Fruit fly (Drosophila melanogaster) whole organism, embryonic: ENCODE data around the gene Sdhaf3.

ENCODE experiments used
- B-H1 ChIP-seq: fragments of 200-800 bp; sonication (Bioruptor generic); IDR thresholded peaks from 3 replicates; pipeline ENCODE4 v1.3.6; 2022; ENCODE audit warnings: missing biosample characterization, missing genetic modification characterization
- Bteb2 ChIP-seq: fragments of 200-800 bp; sonication (Bioruptor generic); optimal IDR thresholded peaks from 2 replicates; lab custom pipeline; 2016; ENCODE audit warnings: missing biosample characterization, missing genetic modification characterization
- CG11696 ChIP-seq: fragments of 200-800 bp; sonication (Bioruptor generic); IDR thresholded peaks from 2 replicates; pipeline ENCODE4 v1.3.6; 2022; ENCODE audit warnings: missing biosample characterization, missing genetic modification characterization
- CG11723 ChIP-seq: fragments of 200-800 bp; sonication (Bioruptor generic); optimal IDR thresholded peaks from 2 replicates; lab custom pipeline; 2017; ENCODE audit warnings: missing biosample characterization, mild to moderate bottlenecking, missing genetic modification characterization
- CG12071 ChIP-seq: fragments of 200-800 bp; sonication (Bioruptor generic); optimal IDR thresholded peaks from 3 replicates; lab custom pipeline; 2018; ENCODE audit warnings: missing biosample characterization, mild to moderate bottlenecking, missing genetic modification characterization
- CG12155 ChIP-seq: fragments of 200-800 bp; sonication (Bioruptor generic); optimal IDR thresholded peaks from 3 replicates; lab custom pipeline; 2016; ENCODE audit warnings: missing biosample characterization, missing genetic modification characterization
- CG1233 ChIP-seq: fragments of 200-800 bp; sonication (Bioruptor generic); optimal IDR thresholded peaks from 4 replicates; lab custom pipeline; 2018; ENCODE audit warnings: missing biosample characterization, mild to moderate bottlenecking, missing genetic modification characterization
- CG13123 ChIP-seq: fragments of 200-800 bp; sonication (Bioruptor generic); optimal IDR thresholded peaks from 2 replicates; lab custom pipeline; 2016; ENCODE audit warnings: missing biosample characterization, missing genetic modification characterization
- CG13296 ChIP-seq: fragments of 200-800 bp; sonication (Bioruptor generic); optimal IDR thresholded peaks from 3 replicates; lab custom pipeline; 2018; ENCODE audit warnings: missing biosample characterization, mild to moderate bottlenecking, missing genetic modification characterization
- CG13624 ChIP-seq: fragments of 200-800 bp; sonication (Bioruptor generic); optimal IDR thresholded peaks from 2 replicates; lab custom pipeline; 2016; ENCODE audit warnings: missing biosample characterization, missing genetic modification characterization
- CG14050 ChIP-seq: fragments of 200-800 bp; sonication (Bioruptor generic); IDR thresholded peaks from 3 replicates; pipeline ENCODE4 v1.3.6; 2022; ENCODE audit warnings: missing biosample characterization, missing genetic modification characterization
- CG17568 ChIP-seq: fragments of 200-800 bp; sonication (Bioruptor generic); optimal IDR thresholded peaks from 2 replicates; lab custom pipeline; 2018; ENCODE audit warnings: missing biosample characterization, mild to moderate bottlenecking, missing genetic modification characterization, moderate library complexity
- CG17612 ChIP-seq: fragments of 200-800 bp; sonication (Bioruptor generic); IDR thresholded peaks from 2 replicates; pipeline ENCODE4 v1.3.6; 2022; ENCODE audit warnings: missing biosample characterization, missing genetic modification characterization
- CG17912 ChIP-seq: fragments of 200-800 bp; sonication (Bioruptor generic); optimal IDR thresholded peaks from 2 replicates; lab custom pipeline; 2018; ENCODE audit warnings: missing biosample characterization, mild to moderate bottlenecking, missing genetic modification characterization
- CG2129 ChIP-seq: fragments of 200-800 bp; sonication (Bioruptor generic); IDR thresholded peaks from 2 replicates; pipeline ENCODE4 v1.3.6; 2022; ENCODE audit warnings: missing biosample characterization, missing genetic modification characterization; ENCODE audit not compliant: partially characterized antibody
- CG2678 ChIP-seq: fragments of 200-800 bp; sonication (Bioruptor generic); optimal IDR thresholded peaks from 3 replicates; lab custom pipeline; 2019; ENCODE audit warnings: missing biosample characterization, mild to moderate bottlenecking, missing genetic modification characterization, moderate library complexity
- CG3163 ChIP-seq: fragments of 200-800 bp; sonication (Bioruptor generic); optimal IDR thresholded peaks from 3 replicates; lab custom pipeline; 2016; ENCODE audit warnings: missing biosample characterization, missing genetic modification characterization
- CG32767 ChIP-seq: fragments of 200-800 bp; sonication (Bioruptor generic); IDR thresholded peaks from 2 replicates; pipeline ENCODE4 v1.3.6; 2022; ENCODE audit warnings: missing biosample characterization, missing genetic modification characterization
- CG3847 ChIP-seq: fragments of 200-800 bp; sonication (Bioruptor generic); IDR thresholded peaks from 2 replicates; pipeline ENCODE4 v1.3.6; 2022; ENCODE audit warnings: missing biosample characterization, missing genetic modification characterization
- CG4820 ChIP-seq: fragments of 200-800 bp; sonication (Bioruptor generic); optimal IDR thresholded peaks from 3 replicates; lab custom pipeline; 2016; ENCODE audit warnings: missing biosample characterization, missing genetic modification characterization
- CG5953 ChIP-seq: fragments of 200-800 bp; sonication (Bioruptor generic); IDR thresholded peaks from 2 replicates; pipeline ENCODE4 v1.3.6; 2022; ENCODE audit warnings: missing biosample characterization, missing genetic modification characterization
- CG6654 ChIP-seq: fragments of 200-800 bp; sonication (Bioruptor generic); optimal IDR thresholded peaks from 2 replicates; lab custom pipeline; 2017; ENCODE audit warnings: missing biosample characterization, mild to moderate bottlenecking, missing genetic modification characterization
- CG6791 ChIP-seq: fragments of 200-800 bp; sonication (Bioruptor generic); IDR thresholded peaks from 3 replicates; pipeline ENCODE4 v1.3.6; 2022; ENCODE audit warnings: missing biosample characterization, missing genetic modification characterization; ENCODE audit not compliant: partially characterized antibody
- CG7786 ChIP-seq: fragments of 200-800 bp; sonication (Bioruptor generic); optimal IDR thresholded peaks from 2 replicates; lab custom pipeline; 2016; ENCODE audit warnings: missing biosample characterization, missing genetic modification characterization
- CG9797 ChIP-seq: fragments of 200-800 bp; sonication (Bioruptor generic); optimal IDR thresholded peaks from 3 replicates; lab custom pipeline; 2018; ENCODE audit warnings: missing biosample characterization, mild to moderate bottlenecking, missing genetic modification characterization
- Dbx ChIP-seq: fragments of 200-800 bp; sonication (Bioruptor generic); IDR thresholded peaks from 3 replicates; pipeline ENCODE4 v1.3.6; 2022; ENCODE audit warnings: missing biosample characterization, missing genetic modification characterization
- Hey ChIP-seq: fragments of 200-800 bp; sonication (Bioruptor generic); optimal IDR thresholded peaks from 3 replicates; lab custom pipeline; 2018; ENCODE audit warnings: missing biosample characterization, mild to moderate bottlenecking, missing genetic modification characterization
- Meics ChIP-seq: fragments of 200-800 bp; sonication (Bioruptor generic); optimal IDR thresholded peaks from 2 replicates; lab custom pipeline; 2017; ENCODE audit warnings: missing biosample characterization, mild to moderate bottlenecking, missing genetic modification characterization
- Optix ChIP-seq: fragments of 200-800 bp; sonication (Bioruptor generic); IDR thresholded peaks from 3 replicates; pipeline ENCODE4 v1.3.6; 2022; ENCODE audit warnings: missing biosample characterization, missing genetic modification characterization
- Taf1 ChIP-seq: fragments of 200-800 bp; sonication (Bioruptor generic); IDR thresholded peaks from 2 replicates; pipeline ENCODE4 v1.3.6; 2022; ENCODE audit warnings: missing biosample characterization, missing genetic modification characterization
- bowl ChIP-seq: fragments of 200-800 bp; sonication (Bioruptor generic); IDR thresholded peaks from 2 replicates; pipeline ENCODE4 v1.3.6; 2022; ENCODE audit warnings: missing biosample characterization, missing genetic modification characterization
- bsh ChIP-seq, 2 experiments: fragments of 200-800 bp; sonication (Bioruptor generic); optimal IDR thresholded peaks; 2 replicates each; lab custom pipeline; 2017 to 2018; ENCODE audit warnings: mild to moderate bottlenecking in 2 of 2, missing biosample characterization in 2 of 2, missing genetic modification characterization in 2 of 2, moderate library complexity in 1 of 2
- chm ChIP-seq: fragments of 200-800 bp; sonication (Bioruptor generic); IDR thresholded peaks from 2 replicates; pipeline ENCODE4 v1.3.6; 2022; ENCODE audit warnings: missing biosample characterization, missing genetic modification characterization
- crol ChIP-seq: fragments of 200-800 bp; sonication (Bioruptor generic); IDR thresholded peaks from 2 replicates; pipeline ENCODE4 v1.3.6; 2022; ENCODE audit warnings: missing biosample characterization, missing genetic modification characterization
- dati ChIP-seq: fragments of 200-800 bp; sonication (Bioruptor generic); IDR thresholded peaks from 2 replicates; pipeline ENCODE4 v1.3.6; 2022; ENCODE audit warnings: missing biosample characterization, missing genetic modification characterization
- dmrt99B ChIP-seq: fragments of 200-800 bp; sonication (Bioruptor generic); optimal IDR thresholded peaks from 2 replicates; lab custom pipeline; 2018; ENCODE audit warnings: missing biosample characterization, mild to moderate bottlenecking, missing genetic modification characterization, moderate library complexity
- ewg ChIP-seq: fragments of 200-800 bp; sonication (Bioruptor generic); optimal IDR thresholded peaks from 3 replicates; lab custom pipeline; 2017; ENCODE audit warnings: mild to moderate bottlenecking, missing biosample characterization, missing genetic modification reagents, missing genetic modification characterization
- gem ChIP-seq: fragments of 200-800 bp; sonication (Bioruptor generic); optimal IDR thresholded peaks from 2 replicates; lab custom pipeline; 2019; ENCODE audit warnings: missing biosample characterization, mild to moderate bottlenecking, missing genetic modification characterization, moderate library complexity
- grau ChIP-seq: fragments of 200-800 bp; optimal IDR thresholded peaks from 3 replicates; lab custom pipeline; 2019; ENCODE audit warnings: missing biosample characterization, mild to moderate bottlenecking, missing genetic modification characterization, moderate library complexity
- grn ChIP-seq: fragments of 200-800 bp; sonication (Bioruptor generic); optimal IDR thresholded peaks from 3 replicates; lab custom pipeline; 2017; ENCODE audit warnings: missing biosample characterization, missing genetic modification characterization
- gro ChIP-seq: fragments of 200-800 bp; sonication (Bioruptor generic); optimal IDR thresholded peaks from 2 replicates; lab custom pipeline; 2016; ENCODE audit warnings: missing biosample characterization, missing genetic modification characterization
- hbn ChIP-seq: fragments of 200-800 bp; sonication (Bioruptor generic); IDR thresholded peaks from 2 replicates; pipeline ENCODE4 v1.3.6; 2022; ENCODE audit warnings: missing biosample characterization, missing genetic modification characterization; ENCODE audit not compliant: partially characterized antibody
- hkb ChIP-seq, 2 experiments: fragments of 200-800 bp in 1 of 2; fragments of >200 bp in 1 of 2; sonication (Bioruptor generic) in 1 of 2; IDR thresholded peaks in 1 of 2; optimal IDR thresholded peaks in 1 of 2; 2 replicates each; pipeline versions ENCODE4 v1.3.6 to Lab custom; 2017 to 2022; ENCODE audit warnings: missing biosample characterization in 1 of 2, missing genetic modification characterization in 1 of 2
- hth ChIP-seq: fragments of >200 bp; optimal IDR thresholded peaks from 2 replicates; lab custom pipeline; 2017; ENCODE audit warnings: inconsistent platforms
- lbe ChIP-seq: fragments of 200-800 bp; sonication (Bioruptor generic); optimal IDR thresholded peaks from 2 replicates; lab custom pipeline; 2016; ENCODE audit warnings: missing biosample characterization, mild to moderate bottlenecking, missing genetic modification characterization
- lmd ChIP-seq: fragments of 200-800 bp; sonication (Bioruptor generic); IDR thresholded peaks from 2 replicates; pipeline ENCODE4 v1.3.6; 2022; ENCODE audit warnings: missing biosample characterization, missing genetic modification characterization
- org-1 ChIP-seq: fragments of 200-800 bp; sonication (Bioruptor generic); optimal IDR thresholded peaks from 2 replicates; lab custom pipeline; 2017; ENCODE audit warnings: missing biosample characterization, missing genetic modification characterization
- schlank ChIP-seq: fragments of 200-800 bp; sonication (Bioruptor generic); optimal IDR thresholded peaks from 2 replicates; lab custom pipeline; 2018; ENCODE audit warnings: missing biosample characterization, mild to moderate bottlenecking, missing genetic modification characterization
- sisA ChIP-seq: fragments of 200-800 bp; sonication (Bioruptor generic); IDR thresholded peaks from 2 replicates; pipeline ENCODE4 v1.3.6; 2022; ENCODE audit warnings: missing biosample characterization, missing genetic modification characterization
- sob ChIP-seq: fragments of 200-800 bp; sonication (Bioruptor generic); IDR thresholded peaks from 2 replicates; pipeline ENCODE4 v1.3.6; 2022; ENCODE audit warnings: missing biosample characterization, missing genetic modification characterization
- zf30C ChIP-seq: fragments of 200-800 bp; sonication (Bioruptor generic); optimal IDR thresholded peaks from 3 replicates; lab custom pipeline; 2018; ENCODE audit warnings: missing biosample characterization, mild to moderate bottlenecking, missing genetic modification characterization

Sdhaf3 gene

DNA sequence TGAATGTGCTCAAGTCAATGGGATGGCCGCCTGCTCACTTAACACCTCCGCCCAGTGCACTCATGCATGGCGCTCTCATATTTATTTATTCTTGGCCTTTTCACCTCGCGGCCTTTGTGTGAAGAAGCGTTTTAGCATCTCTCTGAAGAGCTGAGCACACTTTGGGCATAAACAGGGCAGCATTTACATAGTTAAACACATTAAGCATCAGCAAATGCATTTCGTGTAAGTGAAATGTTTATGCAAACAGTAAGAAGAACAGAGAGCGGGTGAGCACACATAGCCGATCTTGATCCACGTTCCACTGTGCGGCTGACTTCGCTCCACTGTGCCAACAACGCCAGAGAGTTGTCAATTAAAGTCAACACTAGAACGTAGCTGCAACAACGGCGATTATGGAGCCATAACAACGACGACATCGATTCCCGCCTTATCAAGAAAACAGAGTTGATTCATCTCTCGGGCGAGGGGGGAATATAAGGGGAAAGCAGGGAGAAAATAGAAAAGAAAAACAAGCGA is 42.4 kb upstream of the Sdhaf3 start (continued):
- TF ChIP-seq lbe (GFP tag; lab: Kevin White, UChicago) (no peak), CG17568 (GFP tag; lab: Kevin White, UChicago) (peak; percentile 25), grn (peak; percentile 60), CG2678 (tag; lab: Kevin White, UChicago) (peak; percentile 49), grau (peak; percentile 11), ewg (GFP tag; lab: Kevin White, UChicago) (peak; percentile 24), zf30C (no peak), CG17912 (GFP tag; lab: Kevin White, UChicago) (peak; percentile 11), CG13624 (GFP tag; lab: Kevin White, UChicago) (no peak), CG6791 (no peak), Meics (GFP tag; lab: Kevin White, UChicago) (no peak), CG9797 (peak; percentile 51), Hey (tag; lab: Kevin White, UChicago) (no peak), schlank (tag; lab: Kevin White, UChicago) (no peak), chm (GFP tag; lab: Robert Waterston, UW) (peak; percentile 88), CG32767 (GFP tag; lab: Robert Waterston, UW) (no peak), CG14050 (GFP tag; lab: Robert Waterston, UW) (no peak), CG1233 (peak; percentile 81), dmrt99B (tag; lab: Kevin White, UChicago) (no peak), B-H1 (peak; percentile 22; the same call in 1 of the 3 replicates), CG4820 (peak; percentile 33), CG3847 (GFP tag; lab: Robert Waterston, UW) (no peak), CG5953 (GFP tag; lab: Robert Waterston, UW) (no peak), crol (GFP tag; lab: Robert Waterston, UW) (peak; percentile 81), Bteb2 (GFP tag; lab: Kevin White, UChicago) (no peak), CG3163 (GFP tag; lab: Kevin White, UChicago) (no peak), Taf1 (GFP tag; lab: Robert Waterston, UW) (no peak), hkb (optimal IDR thresholded peaks at IDR 0.05; lab: Kevin White, UChicago) (no peak), hkb (GFP tag; IDR thresholded peaks at IDR 0.05; lab: Robert Waterston, UW) (peak; percentile 50), gem (tag; lab: Kevin White, UChicago) (peak; percentile 60), org-1 (GFP tag; lab: Kevin White, UChicago) (peak; percentile 50), Dbx (GFP tag; lab: Robert Waterston, UW) (no peak), CG13123 (GFP tag; lab: Kevin White, UChicago) (peak; percentile 48), CG13296 (GFP tag; lab: Kevin White, UChicago) (no peak), CG12071 (GFP tag; lab: Kevin White, UChicago) (no peak), CG12155 (GFP tag; lab: Kevin White, UChicago) (no peak), sob (no peak), dati (no peak), bowl (GFP tag; lab: Robert Waterston, UW) (no peak), CG17612 (no peak), CG11696 (GFP tag; lab: Robert Waterston, UW) (no peak), CG11723 (GFP tag; lab: Kevin White, UChicago) (peak; percentile 58), gro (GFP tag; lab: Kevin White, UChicago) (no peak), Optix (GFP tag; lab: Robert Waterston, UW) (peak; percentile 50; the same call in 1 of the 3 replicates), CG2129 (GFP tag; lab: Robert Waterston, UW) (no peak), hth (lab: Kevin White, UChicago) (no peak), hbn (GFP tag; lab: Robert Waterston, UW) (no peak), bsh (GFP tag; optimal IDR thresholded peaks at IDR 0.05; lab: Kevin White, UChicago) (peak; percentile 46 to 81), CG6654 (GFP tag; lab: Kevin White, UChicago) (peak; percentile 63), CG7786 (GFP tag; lab: Kevin White, UChicago) (no peak), lmd (GFP tag; lab: Robert Waterston, UW) (peak; percentile 41; the same call in 1 of the 2 replicates), sisA (GFP tag; lab: Robert Waterston, UW) (peak; percentile 71)
